Worm (Caenorhabditis elegans) whole organism, late embryonic: ENCODE results near the gene B0554.1.

Experiments used
- ceh-2 ChIP-seq: sonication (generic microtip); optimal IDR thresholded peaks from 2 replicates; lab custom pipeline; 2016; ENCODE audit warnings: missing genotype, missing genetic modification characterization, missing compliant biosample characterization
- ceh-30 ChIP-seq: fragments of 150-350 bp; optimal IDR thresholded peaks from 2 replicates; lab custom pipeline; 2014; ENCODE audit warnings: missing biosample characterization, missing genetic modification characterization
- ceh-45 ChIP-seq: fragments of 200-800 bp; sonication (Bioruptor generic); IDR thresholded peaks from 2 replicates; pipeline ENCODE4 v1.3.6; 2022; ENCODE audit warnings: missing genetic modification reagents, missing genetic modification characterization, missing compliant biosample characterization
- elt-2 ChIP-seq: sonication (generic microtip); optimal IDR thresholded peaks from 2 replicates; lab custom pipeline; 2016; ENCODE audit warnings: missing genetic modification reagents, missing genetic modification characterization, missing compliant biosample characterization
- nhr-11 ChIP-seq: fragments of 150-350 bp; optimal IDR thresholded peaks from 2 replicates; lab custom pipeline; 2014; ENCODE audit warnings: missing biosample characterization, missing genetic modification characterization
- pat-9 ChIP-seq: fragments of 200-800 bp; sonication (Bioruptor generic); optimal IDR thresholded peaks from 2 replicates; lab custom pipeline; 2018; ENCODE audit warnings: mild to moderate bottlenecking, missing genetic modification characterization, moderate library complexity, missing compliant biosample characterization
- pha-4 ChIP-seq: fragments of 150-350 bp; optimal IDR thresholded peaks from 2 replicates; lab custom pipeline; 2018; ENCODE audit warnings: missing biosample characterization, missing genetic modification reagents, missing genetic modification characterization
- pqm-1 ChIP-seq: sonication (generic microtip); optimal IDR thresholded peaks from 2 replicates; lab custom pipeline; 2016; ENCODE audit warnings: missing genetic modification characterization, missing compliant biosample characterization
- sox-4 ChIP-seq: sonication (generic microtip); optimal IDR thresholded peaks from 2 replicates; lab custom pipeline; 2017; ENCODE audit warnings: mild to moderate bottlenecking, missing genetic modification characterization, inconsistent platforms, missing compliant biosample characterization

DNA sequence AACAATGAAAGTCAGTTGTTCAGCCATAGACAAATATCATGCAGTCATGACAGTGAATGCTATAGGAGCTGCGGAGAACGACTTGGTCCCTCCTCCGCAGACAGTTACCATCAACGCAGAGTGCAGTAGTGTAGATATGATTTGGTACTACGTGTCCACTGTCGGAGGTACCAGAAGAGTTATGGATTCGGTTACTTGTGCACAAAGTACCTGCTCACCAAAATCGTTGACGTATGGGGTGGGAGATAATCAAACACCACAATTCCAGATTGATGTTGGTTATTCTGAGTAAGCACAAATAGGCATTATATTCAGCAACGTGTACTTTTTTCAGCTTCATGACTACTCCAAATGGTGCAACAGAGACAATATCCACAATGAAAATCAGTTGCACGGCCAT lies 5.2 kb upstream of the B0554.1 start:
- TF ChIP-seq pha-4 (tag; lab: Kevin White, UChicago) (no peak), ceh-2 (tag; lab: Kevin White, UChicago) (no peak), sox-4 (no peak), nhr-11 (tag; lab: Kevin White, UChicago) (no peak), ceh-30 (tag; lab: Kevin White, UChicago) (no peak), pat-9 (tag; lab: Kevin White, UChicago) (no peak), ceh-45 (GFP tag; lab: Robert Waterston, UW) (no peak), elt-2 (tag; lab: Kevin White, UChicago) (no peak), pqm-1 (no peak)
